Worm (Caenorhabditis elegans): ENCODE data around the gene mstr-2.

Gene mstr-2

DNA sequence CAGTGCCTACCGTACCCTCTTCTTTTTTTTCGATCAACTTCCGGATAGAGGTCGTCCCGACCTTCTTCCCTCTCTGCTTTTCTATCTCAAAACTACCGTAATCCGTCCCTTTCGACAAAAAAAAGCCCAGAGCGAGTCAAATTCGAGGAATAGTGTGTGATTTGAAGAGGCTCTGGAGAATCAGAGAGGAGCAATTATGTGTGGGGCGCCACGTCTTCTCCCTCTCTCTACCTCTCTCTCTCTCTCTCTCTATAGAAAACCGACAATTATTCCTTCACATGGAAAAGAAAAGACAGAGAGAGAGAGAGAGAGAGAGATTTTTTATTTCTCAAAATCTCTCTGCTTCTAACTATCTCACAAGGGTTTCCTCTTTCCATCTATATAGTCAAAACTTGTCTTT, 12.3 kb upstream of the mstr-2 start:
- TF ChIP-seq ref-1 (GFP tag; conservative IDR thresholded peaks at IDR 0.05) (no peak), tab-1 (GFP tag; IDR thresholded peaks at IDR 0.05) (no peak), flt-1 (GFP tag; IDR thresholded peaks at IDR 0.05) (no peak), ztf-29 (GFP tag; IDR thresholded peaks at IDR 0.05) (no peak), cog-1 (tag; optimal IDR thresholded peaks at IDR 0.05) (no peak), med-1 (GFP tag; optimal IDR thresholded peaks at IDR 0.05; ENCODE audit: insufficient read depth) (no peak), ztf-23 (GFP tag; IDR thresholded peaks at IDR 0.05) (no peak), klf-2 (GFP tag; conservative IDR thresholded peaks at IDR 0.05) (no peak)

ce11 chrIII:4460242-4460641, 8.7 kb upstream of the mstr-2 start:
- TF ChIP-seq ztf-23 (GFP tag; IDR thresholded peaks at IDR 0.05), result no peak
- TF ChIP-seq tab-1 (GFP tag; IDR thresholded peaks at IDR 0.05), result 0 out of 2 replicates have a peak, but pooled peaks have one; percentile 36
- TF ChIP-seq ref-1 (GFP tag; conservative IDR thresholded peaks at IDR 0.05), result no peak
- no peak for TF ChIP-seq med-1 (GFP tag; optimal IDR thresholded peaks at IDR 0.05; ENCODE audit: insufficient read depth)
- no peak for TF ChIP-seq klf-2 (GFP tag; conservative IDR thresholded peaks at IDR 0.05)
- TF ChIP-seq cog-1 (tag; optimal IDR thresholded peaks at IDR 0.05), result no peak

DNA sequence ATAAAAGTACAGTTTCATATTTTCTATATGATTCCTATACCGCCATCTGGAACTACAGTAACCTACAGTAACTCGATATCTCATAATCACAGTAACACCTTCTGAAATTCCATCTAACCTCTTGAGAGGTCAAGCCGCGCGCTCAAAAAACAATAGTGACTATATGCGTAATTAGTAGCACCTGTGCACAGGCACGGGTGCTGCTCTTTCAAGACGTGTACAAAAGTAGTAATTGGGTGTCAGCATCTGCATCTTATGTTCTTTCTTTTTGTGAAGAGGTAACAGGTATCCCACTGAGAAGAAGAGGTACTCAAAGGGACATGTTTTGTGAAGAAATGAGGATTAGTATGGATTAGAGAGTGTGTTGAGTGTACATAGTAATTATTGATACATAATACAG, 7.6 kb upstream of the mstr-2 start:
- no peak for TF ChIP-seq ztf-23 (GFP tag; IDR thresholded peaks at IDR 0.05)

DNA sequence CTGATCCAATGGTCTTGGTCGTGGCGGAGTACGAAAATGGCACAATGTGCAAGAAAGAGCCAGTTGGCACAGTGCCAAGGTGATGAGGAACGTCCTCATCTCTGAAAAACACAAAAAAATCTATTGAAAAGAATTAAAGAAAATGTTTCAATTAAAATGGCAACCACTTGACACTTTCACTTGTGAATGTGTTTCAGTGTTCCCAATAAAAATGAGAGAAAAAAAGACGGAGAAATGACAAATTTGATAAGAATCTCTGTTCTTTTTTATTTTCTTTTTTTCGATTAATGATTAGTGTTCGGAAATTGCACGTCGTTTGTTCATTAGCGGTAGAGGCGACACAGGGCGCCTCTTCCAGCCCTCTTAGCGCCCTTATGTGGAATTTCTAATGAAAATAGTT, 1.6 kb upstream of the mstr-2 start, which contains the start of gene ndg-4:
Gene ndg-4, minus strand, starts transcription at position 101 of the 400 bp plus-strand sequence.
- no peak for TF ChIP-seq klf-2 (GFP tag; conservative IDR thresholded peaks at IDR 0.05)
- TF ChIP-seq ztf-23 (GFP tag; IDR thresholded peaks at IDR 0.05), result no peak
- TF ChIP-seq ztf-29 (GFP tag; IDR thresholded peaks at IDR 0.05), result no peak
- TF ChIP-seq flt-1 (GFP tag; IDR thresholded peaks at IDR 0.05), result no peak
- no peak for TF ChIP-seq T22C8.4 (GFP tag; IDR thresholded peaks at IDR 0.05)
- no peak for TF ChIP-seq tab-1 (GFP tag; IDR thresholded peaks at IDR 0.05)
- no peak for TF ChIP-seq cog-1 (tag; optimal IDR thresholded peaks at IDR 0.05)
- TF ChIP-seq ref-1 (GFP tag; conservative IDR thresholded peaks at IDR 0.05), result no peak

DNA sequence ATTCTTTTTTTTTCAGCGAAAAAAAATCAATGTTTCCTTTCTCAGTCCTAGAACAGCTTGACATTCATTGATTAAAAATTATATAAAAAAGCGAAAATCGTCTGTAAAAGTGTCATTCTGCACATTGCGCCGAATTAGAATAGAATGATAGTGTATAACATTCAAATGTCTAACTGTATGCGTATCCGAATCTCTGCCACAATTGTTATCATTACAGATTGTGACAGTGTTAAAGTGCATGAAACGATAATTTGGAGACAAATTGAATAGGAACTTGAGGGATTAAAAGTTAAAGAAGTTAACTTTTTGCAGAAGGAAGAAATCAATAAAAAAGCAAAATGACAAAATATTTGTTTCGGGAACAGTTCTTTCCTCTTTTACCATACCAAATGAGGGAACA, 522 bp upstream of the mstr-2 start:
- TF ChIP-seq med-1 (GFP tag; optimal IDR thresholded peaks at IDR 0.05; ENCODE audit: insufficient read depth) (no peak), ref-1 (GFP tag; conservative IDR thresholded peaks at IDR 0.05) (no peak), klf-2 (GFP tag; conservative IDR thresholded peaks at IDR 0.05) (no peak), T22C8.4 (GFP tag; IDR thresholded peaks at IDR 0.05) (no peak), ztf-23 (GFP tag; IDR thresholded peaks at IDR 0.05) (no peak), tab-1 (GFP tag; IDR thresholded peaks at IDR 0.05) (no peak), cog-1 (tag; optimal IDR thresholded peaks at IDR 0.05) (no peak), flt-1 (GFP tag; IDR thresholded peaks at IDR 0.05) (no peak), ztf-29 (GFP tag; IDR thresholded peaks at IDR 0.05) (no peak)

- TF ChIP-seq ztf-29 (GFP tag; IDR thresholded peaks at IDR 0.05), result peak; percentile 83; the same call in 1 of the 2 replicates
- peak; percentile 91 for TF ChIP-seq klf-2 (GFP tag; conservative IDR thresholded peaks at IDR 0.05)
- TF ChIP-seq T22C8.4 (GFP tag; IDR thresholded peaks at IDR 0.05), result peak; percentile 94
- peak; percentile 97 for TF ChIP-seq flt-1 (GFP tag; IDR thresholded peaks at IDR 0.05)
- peak; percentile 94 for TF ChIP-seq ref-1 (GFP tag; conservative IDR thresholded peaks at IDR 0.05)
- TF ChIP-seq cog-1 (tag; optimal IDR thresholded peaks at IDR 0.05), result peak; percentile 81
- peak; percentile 88 for TF ChIP-seq ztf-23 (GFP tag; IDR thresholded peaks at IDR 0.05)
- peak; percentile 97 for TF ChIP-seq tab-1 (GFP tag; IDR thresholded peaks at IDR 0.05)
- peak; percentile 78 for TF ChIP-seq med-1 (GFP tag; optimal IDR thresholded peaks at IDR 0.05; ENCODE audit: insufficient read depth)
Observed at ce11 chrIII:4470793-4471192, 1.9 kb downstream of the mstr-2 start.

DNA sequence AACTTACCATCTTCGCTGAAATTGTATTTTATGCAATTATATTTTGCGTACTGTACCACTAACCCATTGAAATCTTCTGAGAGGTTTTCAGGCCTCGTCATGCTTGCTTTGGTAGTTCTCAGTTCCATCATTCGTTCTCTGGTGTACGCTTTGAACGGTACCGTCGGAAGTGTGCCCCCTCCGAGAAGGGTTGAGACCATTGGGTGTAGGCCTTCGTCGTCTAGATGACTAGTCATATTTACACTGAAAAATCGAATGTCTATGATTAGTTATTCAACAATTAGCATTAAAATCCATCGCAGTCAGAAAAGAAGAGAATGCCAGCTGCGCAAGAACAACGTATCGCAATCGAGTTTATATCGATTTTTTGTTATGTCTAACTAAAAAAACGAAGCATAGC, 6.0 kb downstream of the mstr-2 start, which contains the start of gene ifet-1:
Gene ifet-1, minus strand, starts transcription at position 243 of the 400 bp plus-strand sequence.
- TF ChIP-seq med-1 (GFP tag; optimal IDR thresholded peaks at IDR 0.05; ENCODE audit: insufficient read depth) (no peak), T22C8.4 (GFP tag; IDR thresholded peaks at IDR 0.05) (no peak), ref-1 (GFP tag; conservative IDR thresholded peaks at IDR 0.05) (no peak), ztf-23 (GFP tag; IDR thresholded peaks at IDR 0.05) (no peak), flt-1 (GFP tag; IDR thresholded peaks at IDR 0.05) (no peak), cog-1 (tag; optimal IDR thresholded peaks at IDR 0.05) (no peak), ztf-29 (GFP tag; IDR thresholded peaks at IDR 0.05) (no peak), tab-1 (GFP tag; IDR thresholded peaks at IDR 0.05) (no peak), klf-2 (GFP tag; conservative IDR thresholded peaks at IDR 0.05) (no peak)

DNA sequence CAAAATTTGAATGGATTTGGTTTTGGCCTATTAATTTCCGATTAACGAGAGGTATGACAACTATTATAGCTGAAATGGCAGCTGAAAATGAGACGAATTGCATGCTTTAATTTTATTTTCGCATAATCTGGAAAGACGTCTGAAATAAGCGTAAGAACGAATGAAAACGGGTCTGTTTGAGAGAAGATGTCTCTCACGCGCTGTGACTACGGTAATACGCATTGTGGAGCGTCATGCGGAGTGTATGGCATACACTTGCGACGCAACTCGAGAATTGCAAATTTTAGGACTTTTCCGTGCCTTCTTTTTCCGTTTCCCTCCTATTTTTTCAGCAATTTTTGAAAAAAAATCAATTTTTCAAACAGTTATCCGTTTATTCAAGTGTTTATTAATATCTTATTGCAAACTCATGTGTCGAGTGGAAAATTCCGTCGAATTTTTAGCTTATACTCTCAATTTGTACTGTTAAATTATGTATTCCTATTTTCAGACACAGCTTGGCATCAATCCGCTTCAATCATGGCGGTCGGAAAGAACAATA, 6.6 kb downstream of the mstr-2 start, which contains the start of gene rps-1:
Gene rps-1, plus strand, starts transcription at position 491 of the 541 bp plus-strand sequence.
- TF ChIP-seq klf-2 (GFP tag; conservative IDR thresholded peaks at IDR 0.05) (0 out of 2 replicates have a peak, but pooled peaks have one; percentile 44), flt-1 (GFP tag; IDR thresholded peaks at IDR 0.05) (peak; percentile 89), tab-1 (GFP tag; IDR thresholded peaks at IDR 0.05) (no peak), ref-1 (GFP tag; conservative IDR thresholded peaks at IDR 0.05) (no peak), ztf-23 (GFP tag; IDR thresholded peaks at IDR 0.05) (peak; percentile 89), med-1 (GFP tag; optimal IDR thresholded peaks at IDR 0.05; ENCODE audit: insufficient read depth) (peak; percentile 22), ztf-29 (GFP tag; IDR thresholded peaks at IDR 0.05) (peak; percentile 70), T22C8.4 (GFP tag; IDR thresholded peaks at IDR 0.05) (peak; percentile 29), cog-1 (tag; optimal IDR thresholded peaks at IDR 0.05) (peak; percentile 83)

DNA sequence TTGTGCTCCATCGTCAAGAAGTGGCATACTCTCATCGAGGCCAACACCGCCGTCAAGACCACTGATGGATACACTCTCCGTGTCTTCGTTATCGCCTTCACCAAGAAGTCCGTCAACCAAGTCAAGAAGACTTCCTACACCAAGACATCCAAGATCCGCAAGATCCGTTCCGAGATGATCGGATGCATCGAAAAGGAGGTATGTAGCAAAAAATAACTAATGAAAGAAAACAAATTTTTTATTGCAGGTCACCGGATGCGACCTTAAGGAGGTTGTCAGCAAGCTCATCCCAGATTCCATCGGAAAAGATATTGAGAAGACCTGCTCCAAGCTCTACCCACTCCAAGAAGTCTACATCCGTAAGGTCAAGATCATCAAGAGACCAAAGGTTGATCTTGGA, 7.4 kb downstream of the mstr-2 start:
- no peak for TF ChIP-seq flt-1 (GFP tag; IDR thresholded peaks at IDR 0.05)
- TF ChIP-seq cog-1 (tag; optimal IDR thresholded peaks at IDR 0.05), result no peak
- TF ChIP-seq ztf-29 (GFP tag; IDR thresholded peaks at IDR 0.05), result no peak
- TF ChIP-seq ztf-23 (GFP tag; IDR thresholded peaks at IDR 0.05), result no peak
- no peak for TF ChIP-seq T22C8.4 (GFP tag; IDR thresholded peaks at IDR 0.05)

DNA sequence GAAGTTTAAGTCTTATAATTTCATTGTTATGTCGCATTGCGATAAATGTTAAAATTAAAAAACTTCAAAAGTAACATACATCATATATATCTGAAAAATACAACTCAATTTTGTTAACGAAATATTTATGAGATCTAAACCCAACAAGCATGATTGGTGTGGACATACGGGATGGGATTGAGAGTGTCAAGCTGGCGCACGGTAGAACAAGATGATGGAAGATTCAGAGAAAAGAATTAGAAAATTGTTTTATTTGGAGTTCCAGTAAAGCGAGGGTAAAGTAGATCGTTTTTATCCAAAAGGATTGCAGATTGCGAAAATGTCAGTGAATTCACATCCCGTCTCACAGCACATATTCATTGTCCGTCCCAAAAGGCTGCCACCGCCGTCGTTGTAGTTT, 7.9 kb downstream of the mstr-2 start:
- no peak for TF ChIP-seq med-1 (GFP tag; optimal IDR thresholded peaks at IDR 0.05; ENCODE audit: insufficient read depth)
- TF ChIP-seq T22C8.4 (GFP tag; IDR thresholded peaks at IDR 0.05), result no peak
- TF ChIP-seq klf-2 (GFP tag; conservative IDR thresholded peaks at IDR 0.05), result no peak
- no peak for TF ChIP-seq cog-1 (tag; optimal IDR thresholded peaks at IDR 0.05)
- TF ChIP-seq tab-1 (GFP tag; IDR thresholded peaks at IDR 0.05), result no peak
- no peak for TF ChIP-seq ztf-29 (GFP tag; IDR thresholded peaks at IDR 0.05)
- TF ChIP-seq flt-1 (GFP tag; IDR thresholded peaks at IDR 0.05), result no peak
- no peak for TF ChIP-seq ztf-23 (GFP tag; IDR thresholded peaks at IDR 0.05)
- TF ChIP-seq ref-1 (GFP tag; conservative IDR thresholded peaks at IDR 0.05), result no peak

Measured in whole organism, midembryonic.